Fruit fly (Drosophila melanogaster): ENCODE results near the gene CG31810.
A peak's percentile ranks its signal among the peaks of the same experiment; 100 is the strongest.

Gene CG31810

dm6 chr2L:16801578-16802152 is 50.5 kb downstream of the CG31810 start (continued):
- TF ChIP-seq ERR (GFP tag; optimal IDR thresholded peaks at IDR 0.05) (no peak), tap (tag; optimal IDR thresholded peaks at IDR 0.05) (peak; percentile 17), CG13894 (tag; optimal IDR thresholded peaks at IDR 0.05) (no peak), salm (tag; optimal IDR thresholded peaks at IDR 0.05) (peak; percentile 2), BtbVII (GFP tag; optimal IDR thresholded peaks at IDR 0.05) (peak; percentile 83), E2f2 (GFP tag; IDR thresholded peaks at IDR 0.05) (peak; percentile 78), HmgZ (tag; optimal IDR thresholded peaks at IDR 0.05) (peak; percentile 4), Mrtf (GFP tag; IDR thresholded peaks at IDR 0.05) (no peak), CG3995 (GFP tag; optimal IDR thresholded peaks at IDR 0.05) (peak; percentile 94), Jarid2 (GFP tag; optimal IDR thresholded peaks at IDR 0.05) (no peak), CG12391 (tag; optimal IDR thresholded peaks at IDR 0.05) (no peak), Ets65A (GFP tag) (peak; percentile 13), Poxn (GFP tag; IDR thresholded peaks at IDR 0.05) (no peak), pita (GFP tag; optimal IDR thresholded peaks at IDR 0.05) (peak; percentile 44), CTCF (GFP tag; optimal IDR thresholded peaks at IDR 0.05) (peak; percentile 54), CG1233 (GFP tag; optimal IDR thresholded peaks at IDR 0.05) (no peak), CG2202 (tag; optimal IDR thresholded peaks at IDR 0.05) (no peak)

dm6 chr2L:16799496-16799895 is 52.7 kb downstream of the CG31810 start:
- TF ChIP-seq sug (tag; optimal IDR thresholded peaks at IDR 0.05): peak; percentile 31
- no peak for TF ChIP-seq CG15269 (tag; optimal IDR thresholded peaks at IDR 0.05)
- no peak for TF ChIP-seq CG3847 (GFP tag; IDR thresholded peaks at IDR 0.05)
- TF ChIP-seq cg (GFP tag; optimal IDR thresholded peaks at IDR 0.05): no peak
- TF ChIP-seq sr (GFP tag; IDR thresholded peaks at IDR 0.05): no peak
- no peak for TF ChIP-seq CG13624 (GFP tag; optimal IDR thresholded peaks at IDR 0.05)
- TF ChIP-seq ato (GFP tag; IDR thresholded peaks at IDR 0.05; ENCODE audit: partially characterized antibody): no peak
- TF ChIP-seq grn (GFP tag; optimal IDR thresholded peaks at IDR 0.05): peak; percentile 73
- no peak for TF ChIP-seq CG8388 (GFP tag; optimal IDR thresholded peaks at IDR 0.05)
- TF ChIP-seq CG6683 (GFP tag; optimal IDR thresholded peaks at IDR 0.05): no peak
- no peak for TF ChIP-seq CG6791 (GFP tag; IDR thresholded peaks at IDR 0.05; ENCODE audit: partially characterized antibody)
- no peak for TF ChIP-seq gt (GFP tag; IDR thresholded peaks at IDR 0.05)
- TF ChIP-seq Ets65A (GFP tag): no peak
- no peak for TF ChIP-seq MTF-1 (GFP tag; optimal IDR thresholded peaks at IDR 0.05; ENCODE audit: borderline replicate concordance)
- peak; percentile 15 for TF ChIP-seq Med (GFP tag)
- TF ChIP-seq exex (tag; optimal IDR thresholded peaks at IDR 0.05): peak; percentile 90
- no peak for TF ChIP-seq Dip3 (GFP tag; optimal IDR thresholded peaks at IDR 0.05)
- TF ChIP-seq Pdp1 (GFP tag; optimal IDR thresholded peaks at IDR 0.05): no peak
- peak; percentile 17 for TF ChIP-seq Jarid2 (GFP tag; optimal IDR thresholded peaks at IDR 0.05)
- peak; percentile 93 for TF ChIP-seq GATAe (GFP tag; conservative IDR thresholded peaks at IDR 0.05)
- no peak for TF ChIP-seq crp (GFP tag; optimal IDR thresholded peaks at IDR 0.05)
- TF ChIP-seq CG34376 (GFP tag; optimal IDR thresholded peaks at IDR 0.05): peak; percentile 16
- no peak for TF ChIP-seq Hr3 (GFP tag; optimal IDR thresholded peaks at IDR 0.05)
- no peak for TF ChIP-seq CG4328 (GFP tag; optimal IDR thresholded peaks at IDR 0.05)
- TF ChIP-seq CG4707 (GFP tag; optimal IDR thresholded peaks at IDR 0.05): no peak
- no peak for TF ChIP-seq CG15073 (GFP tag; optimal IDR thresholded peaks at IDR 0.05)
- peak; percentile 91 for TF ChIP-seq mirr (GFP tag; optimal IDR thresholded peaks at IDR 0.05)
- TF ChIP-seq ase (GFP tag; IDR thresholded peaks at IDR 0.05): no peak
- no peak for TF ChIP-seq Mad (GFP tag; optimal IDR thresholded peaks at IDR 0.05)
- TF ChIP-seq CG6689 (GFP tag; IDR thresholded peaks at IDR 0.05): no peak
- TF ChIP-seq CG4820 (GFP tag; optimal IDR thresholded peaks at IDR 0.05): no peak
